Fruit fly (Drosophila melanogaster) whole organism, embryonic: ENCODE data around the gene CG34269.
A peak's percentile ranks its signal among the peaks of the same experiment; 100 is the strongest.

Experiments
- Atf6 ChIP-seq: fragments of 200-800 bp; sonication (Bioruptor generic); IDR thresholded peaks from 2 replicates; pipeline ENCODE4 v1.3.6; 2022; ENCODE audit warnings: missing biosample characterization, missing genetic modification characterization
- BEAF-32 ChIP-seq: fragments of 200-800 bp; sonication (Bioruptor generic); optimal IDR thresholded peaks from 3 replicates; lab custom pipeline; 2017; ENCODE audit warnings: missing biosample characterization, missing genetic modification characterization, mild to moderate bottlenecking, moderate library complexity, missing genetic modification reagents
- CG10147 ChIP-seq: fragments of 200-800 bp; sonication (Bioruptor generic); optimal IDR thresholded peaks from 2 replicates; lab custom pipeline; 2019; ENCODE audit warnings: missing biosample characterization, mild to moderate bottlenecking, missing genetic modification characterization, moderate library complexity
- CG12155 ChIP-seq: fragments of 200-800 bp; sonication (Bioruptor generic); optimal IDR thresholded peaks from 3 replicates; lab custom pipeline; 2016; ENCODE audit warnings: missing biosample characterization, missing genetic modification characterization
- CG15479 ChIP-seq: fragments of 200-800 bp; sonication (Bioruptor generic); optimal IDR thresholded peaks from 3 replicates; lab custom pipeline; 2019; ENCODE audit warnings: missing biosample characterization, mild to moderate bottlenecking, missing genetic modification characterization, moderate library complexity
- CG1603 ChIP-seq: fragments of 200-800 bp; sonication (Bioruptor generic); optimal IDR thresholded peaks from 2 replicates; lab custom pipeline; 2019; ENCODE audit warnings: missing biosample characterization, mild to moderate bottlenecking, missing genetic modification characterization, moderate library complexity
- CG1647 ChIP-seq: fragments of 200-800 bp; sonication (Bioruptor generic); optimal IDR thresholded peaks from 3 replicates; lab custom pipeline; 2016; ENCODE audit warnings: missing biosample characterization, missing genetic modification characterization
- CG17829 ChIP-seq: fragments of 200-800 bp; optimal IDR thresholded peaks from 2 replicates; lab custom pipeline; 2019; ENCODE audit warnings: missing biosample characterization, mild to moderate bottlenecking, missing genetic modification characterization, moderate library complexity
- CG1792 ChIP-seq: fragments of 200-800 bp; sonication (Bioruptor generic); optimal IDR thresholded peaks from 2 replicates; lab custom pipeline; 2016; ENCODE audit warnings: missing biosample characterization, missing genetic modification characterization
- CG2202 ChIP-seq: fragments of 200-800 bp; sonication (Bioruptor generic); optimal IDR thresholded peaks from 2 replicates; lab custom pipeline; 2018; ENCODE audit warnings: missing biosample characterization, mild to moderate bottlenecking, missing genetic modification characterization
- CG2678 ChIP-seq: fragments of 200-800 bp; sonication (Bioruptor generic); optimal IDR thresholded peaks from 3 replicates; lab custom pipeline; 2019; ENCODE audit warnings: missing biosample characterization, mild to moderate bottlenecking, missing genetic modification characterization, moderate library complexity
- CG32532 ChIP-seq: fragments of 200-800 bp; sonication (Bioruptor generic); IDR thresholded peaks from 2 replicates; pipeline ENCODE4 v1.3.6; 2022; ENCODE audit warnings: missing biosample characterization, missing genetic modification characterization
- CG4404 ChIP-seq: fragments of 200-800 bp; sonication (Bioruptor generic); IDR thresholded peaks from 2 replicates; pipeline ENCODE4 v1.3.6; 2022; ENCODE audit warnings: missing biosample characterization, missing genetic modification characterization
- CG6254 ChIP-seq: fragments of 200-800 bp; sonication (Bioruptor generic); optimal IDR thresholded peaks from 3 replicates; lab custom pipeline; 2017; ENCODE audit warnings: mild to moderate bottlenecking, missing biosample characterization, missing genetic modification reagents, missing genetic modification characterization
- CG6791 ChIP-seq: fragments of 200-800 bp; sonication (Bioruptor generic); IDR thresholded peaks from 3 replicates; pipeline ENCODE4 v1.3.6; 2022; ENCODE audit warnings: missing biosample characterization, missing genetic modification characterization; ENCODE audit not compliant: partially characterized antibody
- CG7839 ChIP-seq: fragments of 200-800 bp; sonication (Bioruptor generic); optimal IDR thresholded peaks from 3 replicates; lab custom pipeline; 2018; ENCODE audit warnings: missing biosample characterization, mild to moderate bottlenecking, missing genetic modification characterization, moderate library complexity
- CG8290 ChIP-seq, 3 experiments: fragments of 200-800 bp; sonication (Bioruptor generic); optimal IDR thresholded peaks; 2 replicates each; lab custom pipeline; 2016 to 2019; ENCODE audit warnings: missing biosample characterization in 3 of 3, missing genetic modification characterization in 3 of 3, mild to moderate bottlenecking in 2 of 3, moderate library complexity in 1 of 3
- Dad ChIP-seq: fragments of 200-800 bp; sonication (Bioruptor generic); optimal IDR thresholded peaks from 3 replicates; lab custom pipeline; 2016; ENCODE audit warnings: missing biosample characterization, missing genetic modification characterization
- Deaf1 ChIP-seq: fragments of 200-800 bp; optimal IDR thresholded peaks from 3 replicates; lab custom pipeline; 2019; ENCODE audit warnings: missing biosample characterization, mild to moderate bottlenecking, missing genetic modification characterization, moderate library complexity
- Dfd ChIP-seq, 2 experiments: fragments of >200 bp; optimal IDR thresholded peaks; 2 replicates each; lab custom pipeline; 2017; ENCODE audit warnings: missing biosample characterization in 2 of 2, missing genetic modification characterization in 2 of 2
- Doc2 ChIP-seq: fragments of 200-800 bp; sonication (Bioruptor generic); IDR thresholded peaks from 2 replicates; pipeline ENCODE4 v1.3.6; 2022; ENCODE audit warnings: missing biosample characterization, missing genetic modification characterization
- Doc3 ChIP-seq: fragments of 200-800 bp; sonication (Bioruptor generic); IDR thresholded peaks from 3 replicates; pipeline ENCODE4 v1.3.6; 2022; ENCODE audit warnings: missing biosample characterization, missing genetic modification characterization; ENCODE audit not compliant: partially characterized antibody
- Eip74EF ChIP-seq, 2 experiments: fragments of 200-800 bp in 1 of 2; fragments of >200 bp in 1 of 2; sonication (Bioruptor generic) in 1 of 2; optimal IDR thresholded peaks; 2 replicates each; lab custom pipeline; 2017 to 2019; ENCODE audit warnings: missing biosample characterization in 2 of 2, missing genetic modification characterization in 2 of 2, mild to moderate bottlenecking in 1 of 2, moderate library complexity in 1 of 2
- Elba2 ChIP-seq: fragments of 200-800 bp; sonication (Bioruptor generic); optimal IDR thresholded peaks from 3 replicates; lab custom pipeline; 2016; ENCODE audit warnings: missing biosample characterization, missing genetic modification characterization
- HLHmδ ChIP-seq: fragments of 200-800 bp; sonication (Bioruptor generic); optimal IDR thresholded peaks from 2 replicates; lab custom pipeline; 2018; ENCODE audit warnings: missing biosample characterization, mild to moderate bottlenecking, missing genetic modification characterization, moderate library complexity
- Meics ChIP-seq: fragments of 200-800 bp; sonication (Bioruptor generic); optimal IDR thresholded peaks from 2 replicates; lab custom pipeline; 2017; ENCODE audit warnings: missing biosample characterization, mild to moderate bottlenecking, missing genetic modification characterization
- NC2β ChIP-seq: fragments of 200-800 bp; sonication (Bioruptor generic); optimal IDR thresholded peaks from 2 replicates; lab custom pipeline; 2016; ENCODE audit warnings: missing biosample characterization, missing genetic modification characterization
- NFAT ChIP-seq: fragments of 200-800 bp; sonication (Bioruptor generic); IDR thresholded peaks from 2 replicates; pipeline ENCODE4 v1.3.6; 2022; ENCODE audit warnings: missing biosample characterization, missing genetic modification characterization
- Poxn ChIP-seq: fragments of 200-800 bp; sonication (Bioruptor generic); IDR thresholded peaks from 2 replicates; pipeline ENCODE4 v1.3.6; 2022; ENCODE audit warnings: missing biosample characterization, missing genetic modification characterization
- Taf1 ChIP-seq: fragments of 200-800 bp; sonication (Bioruptor generic); IDR thresholded peaks from 2 replicates; pipeline ENCODE4 v1.3.6; 2022; ENCODE audit warnings: missing biosample characterization, missing genetic modification characterization
- Trl ChIP-seq, 3 experiments: fragments of >200 bp in 2 of 3; fragments of 200-800 bp in 1 of 3; sonication (Bioruptor generic) in 1 of 3; optimal IDR thresholded peaks; 2 replicates in 1 of 3; 3 replicates in 2 of 3; lab custom pipeline; 2016 to 2017; ENCODE audit warnings: missing biosample characterization in 1 of 3, missing genetic modification characterization in 1 of 3
- Xbp1 ChIP-seq: fragments of 200-800 bp; sonication (Bioruptor generic); optimal IDR thresholded peaks from 3 replicates; lab custom pipeline; 2016; ENCODE audit warnings: missing biosample characterization, mild to moderate bottlenecking, missing genetic modification characterization
- Xrp1 ChIP-seq: fragments of 200-800 bp; sonication (Bioruptor generic); IDR thresholded peaks from 2 replicates; pipeline ENCODE4 v1.3.6; 2022; ENCODE audit warnings: missing biosample characterization, missing genetic modification characterization
- crol ChIP-seq: fragments of 200-800 bp; sonication (Bioruptor generic); IDR thresholded peaks from 2 replicates; pipeline ENCODE4 v1.3.6; 2022; ENCODE audit warnings: missing biosample characterization, missing genetic modification characterization
- dpn ChIP-seq, 2 experiments: fragments of 200-800 bp; sonication (Bioruptor generic); optimal IDR thresholded peaks; 3 replicates each; lab custom pipeline; 2016; ENCODE audit warnings: missing biosample characterization in 2 of 2, missing genetic modification characterization in 2 of 2
- emc ChIP-seq: fragments of 200-800 bp; sonication (Bioruptor generic); optimal IDR thresholded peaks from 2 replicates; lab custom pipeline; 2016; ENCODE audit warnings: missing biosample characterization, missing genetic modification characterization
- ftz-f1 ChIP-seq: fragments of 200-800 bp; sonication (Bioruptor generic); optimal IDR thresholded peaks from 2 replicates; lab custom pipeline; 2016; ENCODE audit warnings: missing biosample characterization, missing genetic modification characterization
- mld ChIP-seq: fragments of 200-800 bp; sonication (Bioruptor generic); IDR thresholded peaks from 3 replicates; pipeline ENCODE4 v1.3.6; 2022; ENCODE audit warnings: missing biosample characterization, missing genetic modification characterization; ENCODE audit not compliant: partially characterized antibody
- nau ChIP-seq: fragments of 200-800 bp; sonication (Bioruptor generic); optimal IDR thresholded peaks from 3 replicates; lab custom pipeline; 2017; ENCODE audit warnings: missing biosample characterization, mild to moderate bottlenecking, missing genetic modification characterization, missing genetic modification reagents
- nom ChIP-seq: fragments of 200-800 bp; sonication (Bioruptor generic); optimal IDR thresholded peaks from 2 replicates; lab custom pipeline; 2017; ENCODE audit warnings: missing biosample characterization, missing genetic modification characterization, mild to moderate bottlenecking, moderate library complexity, missing genetic modification reagents
- odd ChIP-seq: fragments of 200-800 bp; sonication (Bioruptor generic); optimal IDR thresholded peaks from 2 replicates; lab custom pipeline; 2017; ENCODE audit warnings: missing biosample characterization, mild to moderate bottlenecking, missing genetic modification characterization
- phol ChIP-seq: fragments of 200-800 bp; sonication (Bioruptor generic); optimal IDR thresholded peaks from 3 replicates; lab custom pipeline; 2018; ENCODE audit warnings: missing biosample characterization, mild to moderate bottlenecking, missing genetic modification characterization, moderate library complexity
- sim ChIP-seq: fragments of 200-800 bp; sonication (Bioruptor generic); IDR thresholded peaks from 2 replicates; pipeline ENCODE4 v1.3.6; 2022; ENCODE audit warnings: missing biosample characterization, missing genetic modification characterization
- sr ChIP-seq: fragments of 200-800 bp; sonication (Bioruptor generic); IDR thresholded peaks from 3 replicates; pipeline ENCODE4 v1.3.6; 2022; ENCODE audit warnings: missing biosample characterization, missing genetic modification characterization
- stwl ChIP-seq: fragments of 200-800 bp; sonication (Bioruptor generic); optimal IDR thresholded peaks from 3 replicates; lab custom pipeline; 2018; ENCODE audit warnings: missing biosample characterization, mild to moderate bottlenecking, missing genetic modification characterization, moderate library complexity
- tio ChIP-seq: fragments of 200-800 bp; sonication (Bioruptor generic); optimal IDR thresholded peaks from 2 replicates; lab custom pipeline; 2017; ENCODE audit warnings: missing biosample characterization, missing genetic modification characterization, inconsistent platforms
- wek ChIP-seq: fragments of 200-800 bp; sonication (Bioruptor generic); optimal IDR thresholded peaks from 3 replicates; lab custom pipeline; 2018; ENCODE audit warnings: missing biosample characterization, mild to moderate bottlenecking, missing genetic modification characterization, moderate library complexity

CG34269 gene

DNA sequence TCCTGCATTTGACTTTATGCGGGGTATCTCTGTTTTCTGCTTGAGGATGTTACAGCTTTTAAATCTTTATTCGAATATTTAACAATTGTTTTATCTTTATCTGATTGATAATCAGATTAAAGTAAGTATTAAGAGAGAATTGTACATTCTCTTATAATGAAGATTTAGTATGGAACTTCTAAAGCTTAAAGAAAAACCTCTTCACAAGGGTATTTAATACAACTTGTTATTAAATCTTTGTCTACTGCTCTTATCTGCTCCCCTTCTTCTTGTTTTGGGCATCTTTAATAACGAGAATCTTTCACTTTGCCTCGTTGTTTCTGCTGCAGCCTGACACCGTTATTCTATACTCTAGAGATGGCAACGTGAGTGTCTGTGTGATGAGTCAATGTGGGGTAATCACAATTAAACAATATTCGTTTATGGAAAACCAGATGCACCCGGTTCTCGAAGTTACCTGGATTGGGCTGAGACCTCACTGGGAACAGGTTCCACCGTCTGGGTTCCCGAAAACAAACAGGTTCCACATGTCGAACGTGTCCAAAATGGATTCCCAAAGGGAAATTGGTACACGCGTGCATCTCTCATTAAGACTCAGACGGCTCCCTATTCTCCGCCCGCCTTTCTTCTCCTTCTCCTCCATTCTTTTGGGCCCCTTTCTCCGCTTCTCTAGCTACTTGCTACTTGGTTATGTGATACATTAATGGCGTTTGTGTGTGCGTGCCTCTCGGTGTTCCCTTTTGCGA is 22.1 kb downstream of the CG34269 start (continued):
- TF ChIP-seq BEAF-32 (GFP tag; lab: Kevin White, UChicago) (peak; percentile 51), CG6254 (GFP tag; lab: Kevin White, UChicago) (peak; percentile 93), Doc3 (0 out of 3 replicates have a peak, but pooled peaks have one; percentile 43), crol (GFP tag; lab: Robert Waterston, UW) (peak; percentile 57), sim (GFP tag; lab: Robert Waterston, UW) (no peak)

DNA sequence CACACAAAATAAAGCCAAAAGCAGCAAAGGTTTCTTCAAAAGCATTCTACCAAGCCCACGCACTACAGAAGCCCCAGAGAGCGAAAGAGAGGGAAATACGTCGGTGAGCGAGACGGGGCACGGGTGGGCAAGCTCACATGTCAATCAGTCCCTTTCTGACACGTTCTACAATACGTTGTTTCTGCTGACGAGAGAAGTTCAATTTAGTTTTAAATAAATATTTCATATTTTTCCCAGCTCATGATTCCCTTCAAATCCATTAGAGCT is 22.6 kb downstream of the CG34269 start:
- TF ChIP-seq CG1603 (tag; lab: Kevin White, UChicago) (no peak), mld (no peak), CG7839 (no peak), CG4404 (GFP tag; lab: Robert Waterston, UW) (no peak), sr (peak; percentile 88), emc (GFP tag; lab: Kevin White, UChicago) (no peak), stwl (tag; lab: Kevin White, UChicago) (no peak), CG12155 (GFP tag; lab: Kevin White, UChicago) (no peak), nom (peak; percentile 27), CG17829 (tag; lab: Kevin White, UChicago) (no peak), Dfd (GFP tag; optimal IDR thresholded peaks at IDR 0.05; lab: Kevin White, UChicago) (no peak), CG10147 (GFP tag; lab: Kevin White, UChicago) (no peak), HLHmδ (GFP tag; lab: Kevin White, UChicago) (no peak), Meics (GFP tag; lab: Kevin White, UChicago) (no peak), Deaf1 (tag; lab: Kevin White, UChicago) (no peak), Xrp1 (GFP tag; lab: Robert Waterston, UW) (no peak), Eip74EF (GFP tag; optimal IDR thresholded peaks at IDR 0.05; lab: Kevin White, UChicago) (no peak), CG15479 (no peak), tio (no peak), CG8290 (GFP tag; optimal IDR thresholded peaks at IDR 0.05; lab: Kevin White, UChicago) (no peak), CG8290 (tag; optimal IDR thresholded peaks at IDR 0.05; lab: Kevin White, UChicago) (peak in 1 of 2 experiments; percentile 5), CG1792 (no peak), Elba2 (GFP tag; lab: Kevin White, UChicago) (no peak), CG1647 (no peak), NFAT (GFP tag; lab: Robert Waterston, UW) (peak; percentile 12; the same call in 1 of the 2 replicates), Doc2 (GFP tag; lab: Robert Waterston, UW) (no peak), odd (GFP tag; lab: Kevin White, UChicago) (no peak), dpn (GFP tag; optimal IDR thresholded peaks at IDR 0.05; lab: Kevin White, UChicago) (no peak), Taf1 (GFP tag; lab: Robert Waterston, UW) (no peak), CG32532 (GFP tag; lab: Robert Waterston, UW) (0 out of 2 replicates have a peak, but pooled peaks have one; percentile 17), CG2678 (tag; lab: Kevin White, UChicago) (no peak), nau (GFP tag; lab: Kevin White, UChicago) (no peak), Trl (optimal IDR thresholded peaks at IDR 0.05; lab: Kevin White, UChicago) (peak in 1 of 2 experiments; percentile 8), Trl (GFP tag; optimal IDR thresholded peaks at IDR 0.05; lab: Kevin White, UChicago) (no peak), NC2β (GFP tag; lab: Kevin White, UChicago) (no peak), phol (no peak), Poxn (no peak), Dad (no peak), Xbp1 (no peak), ftz-f1 (GFP tag; lab: Kevin White, UChicago) (no peak), CG2202 (no peak), Atf6 (GFP tag; lab: Robert Waterston, UW) (no peak), CG6791 (GFP tag; lab: Robert Waterston, UW) (no peak), wek (no peak)
